Fruit fly (Drosophila melanogaster): ENCODE measurements around the gene CG9451.
"Not testable (repeated sequence)": the region's sequence is repeated elsewhere in the genome, so short reads cannot be mapped to it uniquely, and the experiment has no call there.

The CG9451 gene

dm6 chr3L:19475478-19475877 lies 25.1 kb downstream of the CG9451 start, which contains the start of the genes CG18294 and CG32213:
CG18294 (minus strand) TSS chr3L:19475578.
CG32213 (plus strand) TSS chr3L:19475839.
- TF ChIP-seq Dll (optimal IDR thresholded peaks at IDR 0.05); psq (optimal IDR thresholded peaks at IDR 0.05); EcR (GFP tag; optimal IDR thresholded peaks at IDR 0.05): not testable (repeated sequence)

dm6 chr3L:19472128-19472527 lies 28.5 kb downstream of the CG9451 start, which contains the start of the genes 825-Oak and CG12519:
825-Oak (minus strand) TSS chr3L:19472228.
CG12519 (plus strand) TSS chr3L:19472491.
- TF ChIP-seq CG8478 (optimal IDR thresholded peaks at IDR 0.05); psq (optimal IDR thresholded peaks at IDR 0.05); usp (GFP tag; optimal IDR thresholded peaks at IDR 0.05): not testable (repeated sequence)

dm6 chr3L:19466979-19467378 lies 33.6 kb downstream of the CG9451 start, which contains the start of the genes CG14096 and CG32214:
CG14096 (minus strand) TSS chr3L:19467079.
CG32214 (plus strand) TSS chr3L:19467346.
- TF ChIP-seq pan (optimal IDR thresholded peaks at IDR 0.05); Dll (optimal IDR thresholded peaks at IDR 0.05); usp (GFP tag; optimal IDR thresholded peaks at IDR 0.05): not testable (repeated sequence)

- TF ChIP-seq CG8478 (optimal IDR thresholded peaks at IDR 0.05) = no peak
- no peak for TF ChIP-seq Dll (optimal IDR thresholded peaks at IDR 0.05)
- TF ChIP-seq EcR (GFP tag; optimal IDR thresholded peaks at IDR 0.05) = no peak
- no peak for TF ChIP-seq pan (optimal IDR thresholded peaks at IDR 0.05)
- no peak for TF ChIP-seq usp (GFP tag; optimal IDR thresholded peaks at IDR 0.05)
- TF ChIP-seq psq (optimal IDR thresholded peaks at IDR 0.05) = no peak
Observed at dm6 chr3L:19464659-19465058, 35.9 kb downstream of the CG9451 start, which contains the start of gene CG14095. CG14095 (minus strand) TSS chr3L:19464759.

Measured in whole organism.